Worm (Caenorhabditis elegans): ENCODE results near the gene dbl-1.

The dbl-1 gene

DNA sequence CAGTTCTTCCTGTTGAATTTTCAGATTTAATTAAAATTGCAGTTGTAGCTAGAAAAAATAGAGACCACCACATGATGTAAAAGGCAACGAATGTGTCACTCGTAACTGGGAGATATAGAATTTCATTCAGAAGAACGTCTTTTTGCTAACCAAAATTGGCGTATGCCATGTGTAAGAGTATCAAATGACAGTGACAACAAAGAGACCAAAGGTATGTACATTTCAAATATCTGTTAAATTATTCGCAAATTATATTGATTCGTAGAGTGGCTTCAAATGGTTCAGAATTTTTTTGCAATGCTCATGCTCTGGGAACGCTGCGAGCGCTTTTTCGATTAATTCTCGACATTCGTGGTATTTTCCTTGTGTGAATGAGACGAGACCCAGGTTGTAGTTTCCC, 4.4 kb downstream of the dbl-1 start, which contains the start of gene T25F10.4:
Gene T25F10.4 (minus strand): TSS at position 101 of the 400 bp plus-strand sequence.
- TF ChIP-seq him-1 (tag; optimal IDR thresholded peaks at IDR 0.05) (no peak), W03F9.2 (tag; optimal IDR thresholded peaks at IDR 0.05) (no peak), dao-5 (tag; optimal IDR thresholded peaks at IDR 0.05) (no peak)

DNA sequence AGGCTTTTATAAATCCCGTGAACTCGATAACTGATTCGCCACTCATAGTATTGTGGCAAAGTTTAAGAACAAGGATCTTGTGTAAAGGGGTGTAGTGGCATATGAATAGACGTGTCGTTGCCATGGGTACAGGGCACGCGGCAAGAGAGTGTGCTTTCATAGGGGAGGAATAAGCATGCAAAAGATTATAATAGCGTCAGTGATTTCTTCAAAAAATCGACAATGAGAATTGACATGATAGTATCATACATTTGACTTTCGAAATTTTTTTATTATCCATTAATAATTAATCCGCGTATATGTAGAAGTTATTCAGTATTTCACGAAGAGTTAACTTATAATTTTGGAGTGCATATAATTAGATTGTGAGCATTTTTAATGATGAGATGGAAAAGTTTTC, 7.0 kb downstream of the dbl-1 start, which contains the start of gene bbs-8:
Gene bbs-8 (minus strand): TSS at position 101 of the 400 bp plus-strand sequence.
- TF ChIP-seq him-1 (tag; optimal IDR thresholded peaks at IDR 0.05), result no peak
- no peak for TF ChIP-seq W03F9.2 (tag; optimal IDR thresholded peaks at IDR 0.05)
- no peak for TF ChIP-seq dao-5 (tag; optimal IDR thresholded peaks at IDR 0.05)

DNA sequence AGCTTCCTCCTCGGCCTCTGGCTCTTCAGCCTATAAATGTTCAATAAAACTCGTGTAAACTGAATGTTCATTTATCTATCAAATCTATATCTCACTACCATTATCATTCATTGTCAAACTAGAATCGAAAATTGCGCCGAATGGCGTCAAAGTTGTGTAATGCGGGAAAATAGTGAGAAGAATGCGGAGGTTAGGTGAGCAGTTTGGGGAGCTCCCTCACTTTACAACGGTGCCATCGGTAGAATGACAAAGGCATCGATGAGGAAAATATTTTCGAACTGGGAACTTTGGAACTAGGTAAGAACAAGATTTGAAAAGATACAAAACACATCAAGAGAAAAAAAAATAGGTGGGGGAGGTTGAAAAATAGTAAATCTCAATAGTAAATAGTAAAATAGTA, 9.6 kb downstream of the dbl-1 start:
- no peak for TF ChIP-seq dao-5 (tag; optimal IDR thresholded peaks at IDR 0.05)
- no peak for TF ChIP-seq him-1 (tag; optimal IDR thresholded peaks at IDR 0.05)
- TF ChIP-seq W03F9.2 (tag; optimal IDR thresholded peaks at IDR 0.05), result no peak

ce11 chrV:6768452-6768929, 10.6 kb downstream of the dbl-1 start, which contains the start of the genes T25F10.1 and clik-1:
T25F10.1 (plus strand) TSS chrV:6768502.
clik-1 (minus strand) TSS chrV:6768732.
- TF ChIP-seq him-1 (tag; optimal IDR thresholded peaks at IDR 0.05), result no peak
- no peak for TF ChIP-seq W03F9.2 (tag; optimal IDR thresholded peaks at IDR 0.05)
- no peak for TF ChIP-seq dao-5 (tag; optimal IDR thresholded peaks at IDR 0.05)

DNA sequence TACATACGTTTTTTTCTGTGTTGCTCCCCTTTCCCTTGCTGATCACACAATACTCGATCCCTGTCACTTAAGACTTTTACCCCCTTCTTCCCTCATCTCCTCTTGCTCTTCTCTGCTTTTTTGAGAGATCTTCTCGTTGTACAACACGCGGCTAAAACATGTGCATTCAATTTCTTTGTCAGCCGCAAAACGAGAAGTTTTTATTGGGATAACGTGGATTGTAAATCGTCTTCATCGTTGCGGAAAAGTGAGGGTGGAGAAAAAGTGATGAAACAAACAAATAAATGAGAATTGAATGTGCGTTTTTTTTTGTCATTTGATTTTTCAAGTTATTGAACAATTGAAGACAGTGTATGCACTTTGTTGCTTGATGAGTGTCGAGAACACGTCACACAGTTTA, 11.5 kb downstream of the dbl-1 start:
- TF ChIP-seq him-1 (tag; optimal IDR thresholded peaks at IDR 0.05) (no peak), W03F9.2 (tag; optimal IDR thresholded peaks at IDR 0.05) (no peak), dao-5 (tag; optimal IDR thresholded peaks at IDR 0.05) (no peak)

- TF ChIP-seq W03F9.2 (tag; optimal IDR thresholded peaks at IDR 0.05), result no peak
- no peak for TF ChIP-seq him-1 (tag; optimal IDR thresholded peaks at IDR 0.05)
- no peak for TF ChIP-seq dao-5 (tag; optimal IDR thresholded peaks at IDR 0.05)
Observed at ce11 chrV:6771645-6772044, 13.7 kb downstream of the dbl-1 start, which contains the start of gene srh-30. srh-30 (minus strand) TSS chrV:6771745.

DNA sequence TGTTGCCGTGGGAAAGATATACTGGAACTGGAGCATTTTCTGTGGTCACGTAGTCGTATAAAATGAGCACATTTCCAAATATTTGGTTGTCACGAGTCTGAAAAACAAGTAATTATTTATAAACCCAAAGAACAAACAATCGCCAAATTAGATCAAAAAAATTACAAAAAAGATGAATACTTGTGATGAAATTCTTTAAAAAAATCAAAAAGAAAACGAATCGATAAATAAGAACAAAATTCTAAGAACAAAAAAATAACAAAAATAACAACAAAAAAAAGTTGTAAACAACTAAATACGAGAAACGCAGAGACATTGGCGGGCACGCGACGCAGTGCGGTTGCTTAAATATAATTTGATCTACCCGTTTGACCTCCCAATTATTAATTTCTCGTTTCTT, 15.8 kb downstream of the dbl-1 start, which contains the start of gene ZC404.16:
Gene ZC404.16 (minus strand): TSS at position 101 of the 400 bp plus-strand sequence.
- no peak for TF ChIP-seq W03F9.2 (tag; optimal IDR thresholded peaks at IDR 0.05)
- no peak for TF ChIP-seq him-1 (tag; optimal IDR thresholded peaks at IDR 0.05)
- TF ChIP-seq dao-5 (tag; optimal IDR thresholded peaks at IDR 0.05), result no peak

ce11 chrV:6775708-6776107, 17.8 kb downstream of the dbl-1 start, which contains the start of gene srh-28:
srh-28 (minus strand) TSS chrV:6775808.
- TF ChIP-seq W03F9.2 (tag; optimal IDR thresholded peaks at IDR 0.05) (no peak), dao-5 (tag; optimal IDR thresholded peaks at IDR 0.05) (no peak), him-1 (tag; optimal IDR thresholded peaks at IDR 0.05) (no peak)

ce11 chrV:6778457-6778856, 20.5 kb downstream of the dbl-1 start:
- no peak for TF ChIP-seq W03F9.2 (tag; optimal IDR thresholded peaks at IDR 0.05)
- no peak for TF ChIP-seq dao-5 (tag; optimal IDR thresholded peaks at IDR 0.05)
- no peak for TF ChIP-seq him-1 (tag; optimal IDR thresholded peaks at IDR 0.05)

- TF ChIP-seq him-1 (tag; optimal IDR thresholded peaks at IDR 0.05) (no peak), W03F9.2 (tag; optimal IDR thresholded peaks at IDR 0.05) (no peak), dao-5 (tag; optimal IDR thresholded peaks at IDR 0.05) (no peak)
Observed at ce11 chrV:6780166-6780565, 22.2 kb downstream of the dbl-1 start, which contains the start of gene ZC404.15. ZC404.15 (plus strand) TSS chrV:6780466.

ce11 chrV:6780676-6781075, 22.7 kb downstream of the dbl-1 start:
- TF ChIP-seq him-1 (tag; optimal IDR thresholded peaks at IDR 0.05) (no peak), W03F9.2 (tag; optimal IDR thresholded peaks at IDR 0.05) (no peak), dao-5 (tag; optimal IDR thresholded peaks at IDR 0.05) (no peak)

DNA sequence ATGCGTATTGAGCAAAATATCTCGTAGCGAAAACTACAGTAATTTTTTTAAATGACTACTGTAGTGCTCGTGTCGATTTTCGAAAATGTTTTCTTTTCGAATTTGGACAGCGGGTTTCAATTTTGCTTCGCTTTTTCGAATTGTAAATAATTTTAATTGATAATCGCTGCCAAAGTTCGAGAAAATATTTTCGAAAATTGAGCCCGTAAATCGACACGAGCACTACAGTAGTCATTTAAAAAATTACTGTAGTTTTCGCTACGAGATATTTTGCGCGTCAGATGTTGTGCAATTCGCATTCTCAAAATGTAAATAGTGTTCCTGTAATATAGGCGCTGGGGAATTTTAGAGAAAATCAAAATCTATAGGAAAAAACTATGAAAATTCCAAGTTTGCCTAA, 24.3 kb downstream of the dbl-1 start:
- TF ChIP-seq W03F9.2 (tag; optimal IDR thresholded peaks at IDR 0.05), result no peak
- no peak for TF ChIP-seq him-1 (tag; optimal IDR thresholded peaks at IDR 0.05)
- no peak for TF ChIP-seq dao-5 (tag; optimal IDR thresholded peaks at IDR 0.05)

DNA sequence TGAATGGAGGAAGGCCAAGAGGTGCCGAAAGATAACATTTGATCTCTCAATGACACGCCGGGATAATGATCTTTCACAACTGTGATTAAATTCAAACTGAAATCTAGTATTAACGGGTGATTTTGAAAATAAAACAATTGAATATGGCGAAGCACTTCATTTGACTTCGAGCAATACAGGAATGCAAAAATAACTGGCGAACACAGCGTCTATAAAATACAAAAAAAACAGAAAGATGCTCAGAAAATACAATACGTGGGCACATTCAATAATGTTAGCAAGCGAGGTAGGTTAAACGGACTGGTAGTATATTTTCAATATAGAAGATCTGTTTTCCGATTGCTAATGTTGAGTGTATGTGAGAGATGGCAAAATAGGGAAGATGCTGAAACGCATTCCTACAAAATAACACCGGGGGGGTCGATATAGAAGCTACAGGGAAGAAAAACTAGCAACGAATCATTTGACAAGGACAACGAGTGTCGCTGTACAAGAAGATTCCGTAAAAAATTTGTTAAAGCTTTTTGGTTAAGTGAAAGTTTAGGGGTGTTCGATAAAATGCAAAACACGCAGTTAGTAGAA, 25.2 kb downstream of the dbl-1 start:
- TF ChIP-seq dao-5 (tag; optimal IDR thresholded peaks at IDR 0.05) (no peak), W03F9.2 (tag; optimal IDR thresholded peaks at IDR 0.05) (no peak), him-1 (tag; optimal IDR thresholded peaks at IDR 0.05) (no peak)

ce11 chrV:6784853-6785492, 27.0 kb downstream of the dbl-1 start, which contains the start of the genes spn-4 and spe-39:
spn-4 (minus strand) TSS chrV:6784903.
spe-39 (plus strand) TSS chrV:6785451.
- TF ChIP-seq him-1 (tag; optimal IDR thresholded peaks at IDR 0.05) (peak; percentile 48), W03F9.2 (tag; optimal IDR thresholded peaks at IDR 0.05) (peak; percentile 75), dao-5 (tag; optimal IDR thresholded peaks at IDR 0.05) (no peak)
